Fruit fly (Drosophila melanogaster) whole organism, pupa: Measurements from ENCODE around the gene milt.

ENCODE experiments used
- CG12605 ChIP-seq: fragments of 200-800 bp; sonication (Bioruptor generic); IDR thresholded peaks from 2 replicates; pipeline ENCODE4 v1.3.6; 2022; ENCODE audit warnings: missing biosample characterization, missing genetic modification characterization
- CG14655 ChIP-seq: fragments of 200-800 bp; sonication (Bioruptor generic); optimal IDR thresholded peaks from 3 replicates; lab custom pipeline; 2017; ENCODE audit warnings: mild to moderate bottlenecking, missing biosample characterization, missing genetic modification reagents, missing genetic modification characterization
- CG8159 ChIP-seq: fragments of 200-800 bp; sonication (Bioruptor generic); optimal IDR thresholded peaks from 3 replicates; lab custom pipeline; 2018; ENCODE audit warnings: missing biosample characterization, mild to moderate bottlenecking, missing genetic modification characterization, moderate library complexity
- Pif1B ChIP-seq: fragments of 200-800 bp; sonication (Bioruptor generic); optimal IDR thresholded peaks from 3 replicates; lab custom pipeline; 2016; ENCODE audit warnings: missing biosample characterization, missing genetic modification characterization

dm6 chr2L:7032517-7032951 lies 5.1 kb upstream of the milt start, which contains the start of the genes Rab30 and Caper:
- TF ChIP-seq CG8159 (tag; lab: Kevin White, UChicago) (no peak), CG14655 (GFP tag; lab: Kevin White, UChicago) (no peak), Pif1B (no peak), CG12605 (GFP tag; lab: Robert Waterston, UW) (no peak)
